Worm (Caenorhabditis elegans) whole organism, early embryonic: ENCODE measurements around the gene abcx-1.

Experiments
- B0310.2 ChIP-seq: sonication (generic microtip); optimal IDR thresholded peaks from 2 replicates; lab custom pipeline; 2016; ENCODE audit warnings: mild to moderate bottlenecking, missing genetic modification characterization, missing compliant biosample characterization
- F13C5.2 ChIP-seq: sonication (generic microtip); optimal IDR thresholded peaks from 2 replicates; lab custom pipeline; 2017; ENCODE audit warnings: mild to moderate bottlenecking, missing genetic modification characterization, inconsistent platforms, missing compliant biosample characterization
- aly-1 ChIP-seq: sonication (generic microtip); optimal IDR thresholded peaks from 2 replicates; lab custom pipeline; 2016; ENCODE audit warnings: missing genetic modification characterization, missing compliant biosample characterization
- ama-1 ChIP-seq: fragments of 150-350 bp; optimal IDR thresholded peaks from 2 replicates; lab custom pipeline; 2014
- ceh-13 ChIP-seq: fragments of 200-800 bp; sonication (Bioruptor generic); optimal IDR thresholded peaks from 2 replicates; lab custom pipeline; 2018; ENCODE audit warnings: mild to moderate bottlenecking, missing genetic modification characterization, missing compliant biosample characterization
- ceh-36 ChIP-seq: sonication (generic microtip); optimal IDR thresholded peaks from 2 replicates; lab custom pipeline; 2016; ENCODE audit warnings: missing genetic modification characterization, inconsistent platforms, missing compliant biosample characterization
- ets-7 ChIP-seq: sonication (generic microtip); optimal IDR thresholded peaks from 2 replicates; lab custom pipeline; 2016; ENCODE audit warnings: missing genotype, missing genetic modification characterization, missing compliant biosample characterization
- hmbx-1 ChIP-seq: sonication (generic microtip); optimal IDR thresholded peaks from 2 replicates; lab custom pipeline; 2016; ENCODE audit warnings: mild to moderate bottlenecking, missing genetic modification characterization, missing compliant biosample characterization
- hmg-4 ChIP-seq: fragments of 200-800 bp; sonication (Bioruptor generic); optimal IDR thresholded peaks from 2 replicates; lab custom pipeline; 2018; ENCODE audit warnings: mild to moderate bottlenecking, missing genetic modification characterization, missing compliant biosample characterization
- hnd-1 ChIP-seq: sonication (generic microtip); optimal IDR thresholded peaks from 2 replicates; lab custom pipeline; 2016; ENCODE audit warnings: missing genetic modification characterization, missing compliant biosample characterization
- pes-1 ChIP-seq: fragments of 200-800 bp; sonication (Bioruptor generic); IDR thresholded peaks from 2 replicates; pipeline ENCODE4 v1.3.6; 2022; ENCODE audit warnings: missing genetic modification reagents, missing genetic modification characterization, missing compliant biosample characterization
- scrt-1 ChIP-seq: fragments of 200-800 bp; sonication (Bioruptor generic); IDR thresholded peaks from 2 replicates; pipeline ENCODE4 v1.3.6; 2022; ENCODE audit warnings: missing genetic modification characterization, missing compliant biosample characterization
- tra-4 ChIP-seq: sonication (generic microtip); optimal IDR thresholded peaks from 2 replicates; lab custom pipeline; 2017; ENCODE audit warnings: missing genetic modification characterization, missing compliant biosample characterization

DNA sequence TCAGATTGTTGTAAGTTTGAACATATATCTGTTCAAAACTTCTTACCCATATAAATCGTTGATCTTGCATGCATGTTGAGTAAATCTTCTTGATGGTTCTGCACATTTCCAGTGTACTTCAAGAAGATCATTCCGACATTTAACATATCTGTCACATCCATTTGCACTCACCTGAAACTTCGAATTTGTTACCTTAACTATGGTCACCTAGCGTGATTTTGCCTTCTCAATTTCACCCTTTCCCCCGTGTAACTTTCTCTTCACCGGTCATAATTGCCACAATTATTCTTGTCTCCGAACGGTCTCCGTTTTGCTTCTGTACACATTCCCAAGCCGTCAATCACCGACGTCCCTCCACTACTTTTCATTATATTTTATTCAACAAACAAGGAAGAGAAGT lies 18.6 kb upstream of the abcx-1 start:
- no peak for TF ChIP-seq F13C5.2
- no peak for TF ChIP-seq B0310.2 (tag; lab: Kevin White, UChicago)
- no peak for TF ChIP-seq ama-1 (lab: Kevin White, UChicago)
- TF ChIP-seq hnd-1 (tag; lab: Kevin White, UChicago): no peak
- no peak for TF ChIP-seq hmbx-1 (tag; lab: Kevin White, UChicago)
- no peak for TF ChIP-seq ceh-36
- TF ChIP-seq scrt-1 (GFP tag; lab: Robert Waterston, UW): no peak
- no peak for TF ChIP-seq aly-1 (tag; lab: Kevin White, UChicago)
- TF ChIP-seq pes-1 (GFP tag; lab: Robert Waterston, UW): no peak
- TF ChIP-seq ceh-13 (GFP tag; lab: Kevin White, UChicago): no peak
- TF ChIP-seq hmg-4 (GFP tag; lab: Kevin White, UChicago): no peak
- TF ChIP-seq ets-7 (tag; lab: Kevin White, UChicago): no peak
- no peak for TF ChIP-seq tra-4 (tag; lab: Kevin White, UChicago)
